Worm (Caenorhabditis elegans): Measurements from ENCODE around the gene nep-6.

The nep-6 gene

ce11 chrII:3416528-3416927 lies at the start of gene nep-6:
nep-6 (plus strand) TSS chrII:3416828.
- TF ChIP-seq mes-4 (tag; optimal IDR thresholded peaks at IDR 0.05) = no peak
- no peak for TF ChIP-seq Y56A3A.18 (GFP tag; IDR thresholded peaks at IDR 0.05)
- TF ChIP-seq nhr-27 (tag; optimal IDR thresholded peaks at IDR 0.05) = no peak
- TF ChIP-seq nfyb-1 (GFP tag; IDR thresholded peaks at IDR 0.05) = no peak
- no peak for TF ChIP-seq F37B4.10 (GFP tag; IDR thresholded peaks at IDR 0.05)
- TF ChIP-seq let-607 (tag; optimal IDR thresholded peaks at IDR 0.05) = no peak
- no peak for TF ChIP-seq chd-7 (tag; optimal IDR thresholded peaks at IDR 0.05)
- no peak for TF ChIP-seq egrh-3 (GFP tag; IDR thresholded peaks at IDR 0.05)
- TF ChIP-seq rcor-1 (GFP tag; IDR thresholded peaks at IDR 0.05) = no peak
- no peak for TF ChIP-seq hmg-1.2 (GFP tag; IDR thresholded peaks at IDR 0.05)
- TF ChIP-seq attf-6 (GFP tag; IDR thresholded peaks at IDR 0.05) = no peak
- TF ChIP-seq lin-54 (GFP tag; optimal IDR thresholded peaks at IDR 0.05) = no peak
- no peak for TF ChIP-seq lsy-27 (tag; optimal IDR thresholded peaks at IDR 0.05; ENCODE audit: borderline replicate concordance, insufficient read depth)
- no peak for TF ChIP-seq tbp1 (GFP tag; optimal IDR thresholded peaks at IDR 0.05)
- TF ChIP-seq zim-3 (tag; optimal IDR thresholded peaks at IDR 0.05) = no peak
- TF ChIP-seq B0035.1 (tag; optimal IDR thresholded peaks at IDR 0.05) = no peak
- TF ChIP-seq K11D2.4 (GFP tag; IDR thresholded peaks at IDR 0.05) = no peak
- TF ChIP-seq lsl-1 (GFP tag; optimal IDR thresholded peaks at IDR 0.05) = no peak
- TF ChIP-seq F22D6.2 (tag; optimal IDR thresholded peaks at IDR 0.05) = no peak
- TF ChIP-seq tlf-1 (GFP tag; optimal IDR thresholded peaks at IDR 0.05) = no peak

- TF ChIP-seq attf-5 (GFP tag; optimal IDR thresholded peaks at IDR 0.05) (no peak), ztf-25 (GFP tag; IDR thresholded peaks at IDR 0.05) (no peak), sdz-38 (tag; optimal IDR thresholded peaks at IDR 0.05) (no peak), bed-1 (GFP tag; IDR thresholded peaks at IDR 0.05) (no peak), rcor-1 (GFP tag; IDR thresholded peaks at IDR 0.05) (no peak), egl-18 (GFP tag; IDR thresholded peaks at IDR 0.05) (no peak), hmg-1.2 (GFP tag; IDR thresholded peaks at IDR 0.05) (no peak), ceh-79 (tag; optimal IDR thresholded peaks at IDR 0.05) (no peak)
These were observed 49.5 kb upstream of the nep-6 start, which contains the start of gene Y49F6C.6 for ce11 chrII:3367100-3367499. Y49F6C.6 (minus strand) TSS chrII:3367200.

ce11 chrII:3368097-3368496 lies 48.5 kb upstream of the nep-6 start, which contains the start of gene Y49F6C.7:
Y49F6C.7 (minus strand) TSS chrII:3368197.
- TF ChIP-seq ekl-4 (GFP tag; IDR thresholded peaks at IDR 0.05) = no peak
- no peak for TF ChIP-seq F23B12.7 (tag; optimal IDR thresholded peaks at IDR 0.05; ENCODE audit: insufficient read depth)
- TF ChIP-seq F57C9.4 (tag; optimal IDR thresholded peaks at IDR 0.05) = no peak
- no peak for TF ChIP-seq D2030.7 (GFP tag; IDR thresholded peaks at IDR 0.05)
- no peak for TF ChIP-seq Y53F4B.3 (GFP tag; IDR thresholded peaks at IDR 0.05)
- no peak for TF ChIP-seq hmg-20 (GFP tag; IDR thresholded peaks at IDR 0.05)
- TF ChIP-seq attf-5 (GFP tag; optimal IDR thresholded peaks at IDR 0.05) = no peak
- TF ChIP-seq sea-2 (GFP tag; IDR thresholded peaks at IDR 0.05) = no peak
- no peak for TF ChIP-seq Y56A3A.18 (GFP tag; IDR thresholded peaks at IDR 0.05)
- no peak for TF ChIP-seq lin-35 (GFP tag; optimal IDR thresholded peaks at IDR 0.05)
- TF ChIP-seq tlf-1 (GFP tag; optimal IDR thresholded peaks at IDR 0.05) = no peak
- TF ChIP-seq nhr-80 (tag; optimal IDR thresholded peaks at IDR 0.05) = no peak
- no peak for TF ChIP-seq ceh-27 (GFP tag; optimal IDR thresholded peaks at IDR 0.05)
- no peak for TF ChIP-seq madf-10 (tag; optimal IDR thresholded peaks at IDR 0.05)
- TF ChIP-seq ztf-26 (tag; optimal IDR thresholded peaks at IDR 0.05) = no peak
- no peak for TF ChIP-seq athp-1 (tag; optimal IDR thresholded peaks at IDR 0.05)
- TF ChIP-seq nfya-2 (GFP tag; IDR thresholded peaks at IDR 0.05) = no peak
- no peak for TF ChIP-seq die-1 (tag; optimal IDR thresholded peaks at IDR 0.05)

Data from whole organism, young adult.